Fruit fly (Drosophila melanogaster) whole organism, embryonic: ENCODE measurements around the gene twr.

ENCODE experiments used
- BEAF-32 ChIP-seq: fragments of 200-800 bp; sonication (Bioruptor generic); optimal IDR thresholded peaks from 3 replicates; lab custom pipeline; 2017; ENCODE audit warnings: missing biosample characterization, missing genetic modification characterization, mild to moderate bottlenecking, moderate library complexity, missing genetic modification reagents
- Blimp-1 ChIP-seq: fragments of 200-800 bp; sonication (Bioruptor generic); optimal IDR thresholded peaks from 3 replicates; lab custom pipeline; 2018; ENCODE audit warnings: missing biosample characterization, missing genetic modification characterization, mild to moderate bottlenecking, moderate library complexity, missing genetic modification reagents
- CG10209 ChIP-seq: fragments of 200-800 bp; sonication (Bioruptor generic); optimal IDR thresholded peaks from 3 replicates; lab custom pipeline; 2017; ENCODE audit warnings: missing biosample characterization, mild to moderate bottlenecking, missing genetic modification characterization, missing genetic modification reagents
- CG10267 ChIP-seq: fragments of 200-800 bp; sonication (Bioruptor generic); optimal IDR thresholded peaks from 2 replicates; lab custom pipeline; 2018; ENCODE audit warnings: missing biosample characterization, mild to moderate bottlenecking, missing genetic modification characterization, moderate library complexity
- CG12391 ChIP-seq: fragments of 200-800 bp; sonication (Bioruptor generic); optimal IDR thresholded peaks from 3 replicates; lab custom pipeline; 2018; ENCODE audit warnings: missing biosample characterization, mild to moderate bottlenecking, missing genetic modification characterization, moderate library complexity
- CG12769 ChIP-seq: fragments of 200-800 bp; sonication (Bioruptor generic); optimal IDR thresholded peaks from 2 replicates; lab custom pipeline; 2019; ENCODE audit warnings: missing biosample characterization, mild to moderate bottlenecking, missing genetic modification characterization, moderate library complexity
- CG13123 ChIP-seq: fragments of 200-800 bp; sonication (Bioruptor generic); optimal IDR thresholded peaks from 2 replicates; lab custom pipeline; 2016; ENCODE audit warnings: missing biosample characterization, missing genetic modification characterization
- CG15514 ChIP-seq: fragments of 200-800 bp; sonication (Bioruptor generic); optimal IDR thresholded peaks from 3 replicates; lab custom pipeline; 2017; ENCODE audit warnings: missing biosample characterization, missing genetic modification characterization, mild to moderate bottlenecking, moderate library complexity, missing genetic modification reagents
- CG15696 ChIP-seq: fragments of 200-800 bp; sonication (Bioruptor generic); optimal IDR thresholded peaks from 2 replicates; lab custom pipeline; 2019; ENCODE audit warnings: missing biosample characterization, mild to moderate bottlenecking, missing genetic modification characterization, moderate library complexity
- CG16815 ChIP-seq: fragments of 200-800 bp; sonication (Bioruptor generic); optimal IDR thresholded peaks from 3 replicates; lab custom pipeline; 2017; ENCODE audit warnings: missing biosample characterization, mild to moderate bottlenecking, missing genetic modification characterization
- CG17361 ChIP-seq: fragments of 200-800 bp; sonication (Bioruptor generic); IDR thresholded peaks from 3 replicates; pipeline ENCODE4 v1.3.6; 2022; ENCODE audit warnings: missing biosample characterization, missing genetic modification characterization
- CG2129 ChIP-seq: fragments of 200-800 bp; sonication (Bioruptor generic); IDR thresholded peaks from 2 replicates; pipeline ENCODE4 v1.3.6; 2022; ENCODE audit warnings: missing biosample characterization, missing genetic modification characterization; ENCODE audit not compliant: partially characterized antibody
- CG2889 ChIP-seq: fragments of 200-800 bp; sonication (Bioruptor generic); IDR thresholded peaks from 3 replicates; pipeline ENCODE4 v1.3.6; 2022; ENCODE audit warnings: missing biosample characterization, missing genetic modification characterization
- CG31224 ChIP-seq: fragments of 200-800 bp; sonication (Bioruptor generic); IDR thresholded peaks from 2 replicates; pipeline ENCODE4 v1.3.6; 2022; ENCODE audit warnings: missing biosample characterization, missing genetic modification characterization
- CG31365 ChIP-seq: fragments of 200-800 bp; sonication (Bioruptor generic); optimal IDR thresholded peaks from 2 replicates; lab custom pipeline; 2018; ENCODE audit warnings: missing biosample characterization, mild to moderate bottlenecking, missing genetic modification characterization
- CG31441 ChIP-seq: fragments of 200-800 bp; sonication (Bioruptor generic); IDR thresholded peaks from 2 replicates; pipeline ENCODE4 v1.3.6; 2022; ENCODE audit warnings: missing biosample characterization, missing genetic modification characterization
- CG5180 ChIP-seq: fragments of 200-800 bp; sonication (Bioruptor generic); optimal IDR thresholded peaks from 3 replicates; lab custom pipeline; 2017; ENCODE audit warnings: missing biosample characterization, missing genetic modification characterization, mild to moderate bottlenecking, moderate library complexity, missing genetic modification reagents
- CG6254 ChIP-seq: fragments of 200-800 bp; sonication (Bioruptor generic); optimal IDR thresholded peaks from 3 replicates; lab custom pipeline; 2017; ENCODE audit warnings: mild to moderate bottlenecking, missing biosample characterization, missing genetic modification reagents, missing genetic modification characterization
- CG7556 ChIP-seq: fragments of 200-800 bp; sonication (Bioruptor generic); optimal IDR thresholded peaks from 2 replicates; lab custom pipeline; 2017; ENCODE audit warnings: missing biosample characterization, mild to moderate bottlenecking, missing genetic modification characterization
- CG7963 ChIP-seq: fragments of 200-800 bp; sonication (Bioruptor generic); IDR thresholded peaks from 3 replicates; pipeline ENCODE4 v1.3.6; 2022; ENCODE audit warnings: missing biosample characterization, missing genetic modification characterization; ENCODE audit not compliant: partially characterized antibody
- CG8388 ChIP-seq: fragments of 200-800 bp; sonication (Bioruptor generic); optimal IDR thresholded peaks from 2 replicates; lab custom pipeline; 2019; ENCODE audit warnings: missing biosample characterization, mild to moderate bottlenecking, missing genetic modification characterization, moderate library complexity
- Dip2 ChIP-seq: fragments of 200-800 bp; sonication (Bioruptor generic); IDR thresholded peaks from 2 replicates; pipeline ENCODE4 v1.3.6; 2022; ENCODE audit warnings: missing biosample characterization, missing genetic modification characterization
- Hr51 ChIP-seq, 2 experiments: fragments of 200-800 bp; sonication (Bioruptor generic); optimal IDR thresholded peaks; 2 replicates in 1 of 2; 3 replicates in 1 of 2; lab custom pipeline; 2016 to 2018; ENCODE audit warnings: missing biosample characterization in 2 of 2, missing genetic modification characterization in 2 of 2, mild to moderate bottlenecking in 1 of 2, moderate library complexity in 1 of 2
- Jarid2 ChIP-seq: fragments of 200-800 bp; sonication (Bioruptor generic); optimal IDR thresholded peaks from 3 replicates; lab custom pipeline; 2017; ENCODE audit warnings: mild to moderate bottlenecking, missing biosample characterization, missing genetic modification reagents, missing genetic modification characterization
- MTF-1 ChIP-seq: fragments of 200-800 bp; sonication (Bioruptor generic); optimal IDR thresholded peaks from 2 replicates; lab custom pipeline; 2018; ENCODE audit warnings: missing biosample characterization, mild to moderate bottlenecking, missing genetic modification characterization, borderline replicate concordance
- Sry-β ChIP-seq: fragments of 200-800 bp; sonication (Bioruptor generic); optimal IDR thresholded peaks from 2 replicates; lab custom pipeline; 2018; ENCODE audit warnings: missing biosample characterization, mild to moderate bottlenecking, missing genetic modification characterization, moderate library complexity
- Usf ChIP-seq: fragments of 200-800 bp; sonication (Bioruptor generic); optimal IDR thresholded peaks from 2 replicates; lab custom pipeline; 2017; ENCODE audit warnings: missing genotype, missing biosample characterization, missing genetic modification characterization
- ato ChIP-seq: fragments of 200-800 bp; sonication (Bioruptor generic); IDR thresholded peaks from 2 replicates; pipeline ENCODE4 v1.3.6; 2022; ENCODE audit warnings: missing biosample characterization, missing genetic modification characterization; ENCODE audit not compliant: partially characterized antibody
- crol ChIP-seq: fragments of 200-800 bp; sonication (Bioruptor generic); IDR thresholded peaks from 2 replicates; pipeline ENCODE4 v1.3.6; 2022; ENCODE audit warnings: missing biosample characterization, missing genetic modification characterization
- gem ChIP-seq: fragments of 200-800 bp; sonication (Bioruptor generic); optimal IDR thresholded peaks from 2 replicates; lab custom pipeline; 2019; ENCODE audit warnings: missing biosample characterization, mild to moderate bottlenecking, missing genetic modification characterization, moderate library complexity
- gsb ChIP-seq: fragments of 200-800 bp; sonication (Bioruptor generic); IDR thresholded peaks from 2 replicates; pipeline ENCODE4 v1.3.6; 2022; ENCODE audit warnings: missing biosample characterization, missing genetic modification characterization
- ind ChIP-seq: fragments of 200-800 bp; sonication (Bioruptor generic); optimal IDR thresholded peaks from 3 replicates; lab custom pipeline; 2016; ENCODE audit warnings: missing biosample characterization, missing genetic modification characterization
- inv ChIP-seq: fragments of 200-800 bp; sonication (Bioruptor generic); IDR thresholded peaks from 2 replicates; pipeline ENCODE4 v1.3.6; 2022; ENCODE audit warnings: missing biosample characterization, missing genetic modification characterization; ENCODE audit not compliant: partially characterized antibody
- kay ChIP-seq: fragments of 200-800 bp; sonication (Bioruptor generic); optimal IDR thresholded peaks from 2 replicates; lab custom pipeline; 2016; ENCODE audit warnings: missing biosample characterization, missing genetic modification characterization
- knrl ChIP-seq: fragments of 200-800 bp; sonication (Bioruptor generic); IDR thresholded peaks from 3 replicates; pipeline ENCODE4 v1.3.6; 2022; ENCODE audit warnings: missing biosample characterization, missing genetic modification characterization; ENCODE audit not compliant: partially characterized antibody
- lab ChIP-seq: fragments of 200-800 bp; sonication (Bioruptor generic); optimal IDR thresholded peaks from 3 replicates; lab custom pipeline; 2017; ENCODE audit warnings: missing biosample characterization, missing genetic modification characterization, mild to moderate bottlenecking, moderate library complexity, missing genetic modification reagents
- maf-S ChIP-seq: fragments of 200-800 bp; sonication (Bioruptor generic); optimal IDR thresholded peaks from 2 replicates; lab custom pipeline; 2016; ENCODE audit warnings: missing biosample characterization, missing genetic modification characterization
- nerfin-1 ChIP-seq: fragments of 200-800 bp; sonication (Bioruptor generic); optimal IDR thresholded peaks from 3 replicates; lab custom pipeline; 2019; ENCODE audit warnings: missing biosample characterization, mild to moderate bottlenecking, missing genetic modification characterization, moderate library complexity
- nerfin-2 ChIP-seq: fragments of 200-800 bp; sonication (Bioruptor generic); IDR thresholded peaks from 2 replicates; pipeline ENCODE4 v1.3.6; 2022; ENCODE audit warnings: missing biosample characterization, missing genetic modification characterization; ENCODE audit not compliant: partially characterized antibody
- pfk ChIP-seq: fragments of 200-800 bp; sonication (Bioruptor generic); optimal IDR thresholded peaks from 2 replicates; lab custom pipeline; 2018; ENCODE audit warnings: missing biosample characterization, mild to moderate bottlenecking, missing genetic modification characterization, moderate library complexity
- phol ChIP-seq: fragments of 200-800 bp; sonication (Bioruptor generic); optimal IDR thresholded peaks from 3 replicates; lab custom pipeline; 2018; ENCODE audit warnings: missing biosample characterization, mild to moderate bottlenecking, missing genetic modification characterization, moderate library complexity
- pita ChIP-seq: fragments of 200-800 bp; sonication (Bioruptor generic); optimal IDR thresholded peaks from 2 replicates; lab custom pipeline; 2017; ENCODE audit warnings: missing biosample characterization, mild to moderate bottlenecking, missing genetic modification characterization
- sens ChIP-seq: fragments of 200-800 bp; sonication (Bioruptor generic); peaks from one replicate; lab custom pipeline; 2016; ENCODE audit warnings: missing biosample characterization, missing genetic modification characterization
- unc-4 ChIP-seq: fragments of 200-800 bp; sonication (Bioruptor generic); IDR thresholded peaks from 2 replicates; pipeline ENCODE4 v1.3.6; 2022; ENCODE audit warnings: missing biosample characterization, missing genetic modification characterization; ENCODE audit not compliant: partially characterized antibody
- vfl ChIP-seq: fragments of 200-800 bp; sonication (Bioruptor generic); optimal IDR thresholded peaks from 2 replicates; lab custom pipeline; 2016; ENCODE audit warnings: missing biosample characterization, missing genetic modification characterization
- vnd ChIP-seq: fragments of 200-800 bp; sonication (Bioruptor generic); IDR thresholded peaks from 3 replicates; pipeline ENCODE4 v1.3.6; 2022; ENCODE audit warnings: missing biosample characterization, missing genetic modification characterization; ENCODE audit not compliant: partially characterized antibody

Gene twr

dm6 chr3R:6672303-6673007 lies 14.8 kb downstream of the twr start (continued):
- TF ChIP-seq ind (GFP tag; lab: Kevin White, UChicago) (no peak), CG16815 (GFP tag; lab: Kevin White, UChicago) (peak; percentile 4), CG5180 (GFP tag; lab: Kevin White, UChicago) (peak; percentile 78), gem (tag; lab: Kevin White, UChicago) (peak; percentile 21), CG31365 (no peak), Sry-β (GFP tag; lab: Kevin White, UChicago) (no peak), pita (GFP tag; lab: Kevin White, UChicago) (no peak), MTF-1 (GFP tag; lab: Kevin White, UChicago) (no peak), lab (GFP tag; lab: Kevin White, UChicago) (no peak), CG8388 (GFP tag; lab: Kevin White, UChicago) (no peak), maf-S (GFP tag; lab: Kevin White, UChicago) (no peak), vnd (GFP tag; lab: Robert Waterston, UW) (0 out of 3 replicates have a peak, but pooled peaks have one; percentile 51), gsb (GFP tag; lab: Robert Waterston, UW) (no peak), CG10267 (tag; lab: Kevin White, UChicago) (peak; percentile 10), nerfin-1 (tag; lab: Kevin White, UChicago) (no peak), phol (peak; percentile 16), CG6254 (GFP tag; lab: Kevin White, UChicago) (no peak), Hr51 (GFP tag; optimal IDR thresholded peaks at IDR 0.05; lab: Kevin White, UChicago) (no peak), pfk (GFP tag; lab: Kevin White, UChicago) (no peak), CG12769 (tag; lab: Kevin White, UChicago) (no peak), vfl (GFP tag; lab: Kevin White, UChicago) (no peak), Dip2 (no peak), Jarid2 (no peak), nerfin-2 (GFP tag; lab: Robert Waterston, UW) (peak; percentile 45; the same call in 1 of the 2 replicates), CG12391 (tag; lab: Kevin White, UChicago) (peak; percentile 30), CG2129 (GFP tag; lab: Robert Waterston, UW) (peak; percentile 38; the same call in 1 of the 2 replicates), CG10209 (GFP tag; lab: Kevin White, UChicago) (no peak), CG7556 (GFP tag; lab: Kevin White, UChicago) (peak; percentile 49), inv (peak; percentile 47; the same call in 1 of the 2 replicates), Usf (GFP tag; lab: Kevin White, UChicago) (no peak), BEAF-32 (GFP tag; lab: Kevin White, UChicago) (peak; percentile 50), CG17361 (GFP tag; lab: Robert Waterston, UW) (peak; percentile 53; the same call in 2 of the 3 replicates), CG2889 (GFP tag; lab: Robert Waterston, UW) (no peak), knrl (GFP tag; lab: Robert Waterston, UW) (peak; percentile 34; the same call in 2 of the 3 replicates), sens (GFP tag; lab: Kevin White, UChicago) (no peak), CG15514 (no peak), Blimp-1 (GFP tag; lab: Kevin White, UChicago) (peak; percentile 64), ato (GFP tag; lab: Robert Waterston, UW) (peak; percentile 21; the same call in 1 of the 2 replicates), crol (no peak), CG31224 (no peak), CG15696 (tag; lab: Kevin White, UChicago) (peak; percentile 18), kay (GFP tag; lab: Kevin White, UChicago) (no peak), CG13123 (GFP tag; lab: Kevin White, UChicago) (no peak), CG7963 (GFP tag; lab: Robert Waterston, UW) (peak; percentile 59; the same call in 2 of the 3 replicates), unc-4 (GFP tag; lab: Robert Waterston, UW) (0 out of 2 replicates have a peak, but pooled peaks have one; percentile 26), CG31441 (0 out of 2 replicates have a peak, but pooled peaks have one; percentile 20)
